Worm (Caenorhabditis elegans) whole organism, early embryonic: ENCODE results near the gene ZC15.3.

ENCODE experiments used
- B0310.2 ChIP-seq: sonication (generic microtip); optimal IDR thresholded peaks from 2 replicates; lab custom pipeline; 2016; ENCODE audit warnings: mild to moderate bottlenecking, missing genetic modification characterization, missing compliant biosample characterization
- F13C5.2 ChIP-seq: sonication (generic microtip); optimal IDR thresholded peaks from 2 replicates; lab custom pipeline; 2017; ENCODE audit warnings: mild to moderate bottlenecking, missing genetic modification characterization, inconsistent platforms, missing compliant biosample characterization
- aly-1 ChIP-seq: sonication (generic microtip); optimal IDR thresholded peaks from 2 replicates; lab custom pipeline; 2016; ENCODE audit warnings: missing genetic modification characterization, missing compliant biosample characterization
- ama-1 ChIP-seq: fragments of 150-350 bp; optimal IDR thresholded peaks from 2 replicates; lab custom pipeline; 2014
- ceh-13 ChIP-seq: fragments of 200-800 bp; sonication (Bioruptor generic); optimal IDR thresholded peaks from 2 replicates; lab custom pipeline; 2018; ENCODE audit warnings: mild to moderate bottlenecking, missing genetic modification characterization, missing compliant biosample characterization
- ceh-36 ChIP-seq: sonication (generic microtip); optimal IDR thresholded peaks from 2 replicates; lab custom pipeline; 2016; ENCODE audit warnings: missing genetic modification characterization, inconsistent platforms, missing compliant biosample characterization
- ets-7 ChIP-seq: sonication (generic microtip); optimal IDR thresholded peaks from 2 replicates; lab custom pipeline; 2016; ENCODE audit warnings: missing genotype, missing genetic modification characterization, missing compliant biosample characterization
- flt-1 ChIP-seq: fragments of 200-800 bp; sonication (Bioruptor generic); IDR thresholded peaks from 2 replicates; pipeline ENCODE4 v1.3.6; 2022; ENCODE audit warnings: missing genetic modification characterization, missing compliant biosample characterization
- hmbx-1 ChIP-seq: sonication (generic microtip); optimal IDR thresholded peaks from 2 replicates; lab custom pipeline; 2016; ENCODE audit warnings: mild to moderate bottlenecking, missing genetic modification characterization, missing compliant biosample characterization
- hmg-4 ChIP-seq: fragments of 200-800 bp; sonication (Bioruptor generic); optimal IDR thresholded peaks from 2 replicates; lab custom pipeline; 2018; ENCODE audit warnings: mild to moderate bottlenecking, missing genetic modification characterization, missing compliant biosample characterization
- hnd-1 ChIP-seq: sonication (generic microtip); optimal IDR thresholded peaks from 2 replicates; lab custom pipeline; 2016; ENCODE audit warnings: missing genetic modification characterization, missing compliant biosample characterization
- pes-1 ChIP-seq: fragments of 200-800 bp; sonication (Bioruptor generic); IDR thresholded peaks from 2 replicates; pipeline ENCODE4 v1.3.6; 2022; ENCODE audit warnings: missing genetic modification reagents, missing genetic modification characterization, missing compliant biosample characterization
- scrt-1 ChIP-seq: fragments of 200-800 bp; sonication (Bioruptor generic); IDR thresholded peaks from 2 replicates; pipeline ENCODE4 v1.3.6; 2022; ENCODE audit warnings: missing genetic modification characterization, missing compliant biosample characterization
- sea-1 ChIP-seq: fragments of 200-800 bp; sonication (Bioruptor generic); conservative IDR thresholded peaks from 2 replicates; pipeline ENCODE4 v1.3.6; 2022; ENCODE audit warnings: missing genetic modification characterization, missing compliant biosample characterization
- tbx-11 ChIP-seq: fragments of 200-800 bp; sonication (Bioruptor generic); IDR thresholded peaks from 2 replicates; pipeline ENCODE4 v1.3.6; 2022; ENCODE audit warnings: missing genetic modification characterization, missing compliant biosample characterization
- tbx-37 ChIP-seq: fragments of 200-800 bp; sonication (Bioruptor generic); conservative IDR thresholded peaks from 2 replicates; pipeline ENCODE4 v1.3.6; 2022; ENCODE audit warnings: missing genetic modification reagents, missing genetic modification characterization, missing compliant biosample characterization
- tra-4 ChIP-seq: sonication (generic microtip); optimal IDR thresholded peaks from 2 replicates; lab custom pipeline; 2017; ENCODE audit warnings: missing genetic modification characterization, missing compliant biosample characterization

Gene ZC15.3

ce11 chrV:20294388-20294787, 9.0 kb upstream of the ZC15.3 start, which contains the start of gene clec-261:
clec-261 (minus strand) TSS chrV:20294488.
- TF ChIP-seq B0310.2 (tag; lab: Kevin White, UChicago) (no peak), ceh-13 (GFP tag; lab: Kevin White, UChicago) (no peak), sea-1 (GFP tag; lab: Robert Waterston, UW) (no peak), ets-7 (no peak), scrt-1 (GFP tag; lab: Robert Waterston, UW) (no peak), ama-1 (lab: Kevin White, UChicago) (no peak), flt-1 (no peak), tra-4 (tag; lab: Kevin White, UChicago) (no peak)

ce11 chrV:20297650-20298049, 5.7 kb upstream of the ZC15.3 start, which contains the start of gene ZC15.5:
ZC15.5 (plus strand) TSS chrV:20297950.
- TF ChIP-seq hmbx-1 (no peak), sea-1 (GFP tag; lab: Robert Waterston, UW) (no peak), hmg-4 (GFP tag; lab: Kevin White, UChicago) (no peak), pes-1 (GFP tag; lab: Robert Waterston, UW) (no peak), hnd-1 (tag; lab: Kevin White, UChicago) (no peak), ceh-36 (tag; lab: Kevin White, UChicago) (no peak), scrt-1 (GFP tag; lab: Robert Waterston, UW) (no peak), aly-1 (tag; lab: Kevin White, UChicago) (no peak), tbx-37 (GFP tag; lab: Robert Waterston, UW) (no peak), flt-1 (no peak), ceh-13 (GFP tag; lab: Kevin White, UChicago) (no peak), ama-1 (lab: Kevin White, UChicago) (no peak), tra-4 (tag; lab: Kevin White, UChicago) (no peak)

- no peak for TF ChIP-seq ceh-13 (GFP tag; lab: Kevin White, UChicago)
- TF ChIP-seq scrt-1 (GFP tag; lab: Robert Waterston, UW): no peak
- no peak for TF ChIP-seq flt-1
- TF ChIP-seq tra-4 (tag; lab: Kevin White, UChicago): no peak
- no peak for TF ChIP-seq tbx-37 (GFP tag; lab: Robert Waterston, UW)
- no peak for TF ChIP-seq ceh-36 (tag; lab: Kevin White, UChicago)
- no peak for TF ChIP-seq aly-1 (tag; lab: Kevin White, UChicago)
- no peak for TF ChIP-seq ets-7
- TF ChIP-seq ama-1 (lab: Kevin White, UChicago): no peak
- TF ChIP-seq pes-1 (GFP tag; lab: Robert Waterston, UW): no peak
- TF ChIP-seq hmg-4 (GFP tag; lab: Kevin White, UChicago): no peak
- no peak for TF ChIP-seq tbx-11
- TF ChIP-seq sea-1 (GFP tag; lab: Robert Waterston, UW): no peak
- no peak for TF ChIP-seq B0310.2 (tag; lab: Kevin White, UChicago)
- TF ChIP-seq hnd-1 (tag; lab: Kevin White, UChicago): no peak
- no peak for TF ChIP-seq F13C5.2 (tag; lab: Kevin White, UChicago)
These were observed 2.4 kb downstream of the ZC15.3 start, which contains the start of gene ZC15.1 for ce11 chrV:20305803-20306202. ZC15.1 (plus strand) TSS chrV:20306103.

- TF ChIP-seq hnd-1 (tag; lab: Kevin White, UChicago) (no peak), sea-1 (GFP tag; lab: Robert Waterston, UW) (no peak), tbx-37 (GFP tag; lab: Robert Waterston, UW) (no peak), ceh-13 (GFP tag; lab: Kevin White, UChicago) (no peak), flt-1 (no peak), pes-1 (GFP tag; lab: Robert Waterston, UW) (no peak), scrt-1 (GFP tag; lab: Robert Waterston, UW) (no peak), tra-4 (tag; lab: Kevin White, UChicago) (no peak), aly-1 (tag; lab: Kevin White, UChicago) (no peak), B0310.2 (tag; lab: Kevin White, UChicago) (no peak), ceh-36 (tag; lab: Kevin White, UChicago) (no peak), hmg-4 (GFP tag; lab: Kevin White, UChicago) (no peak), ama-1 (lab: Kevin White, UChicago) (no peak), tbx-11 (no peak), F13C5.2 (tag; lab: Kevin White, UChicago) (no peak), hmbx-1 (no peak), ets-7 (no peak)
These were observed 7.2 kb downstream of the ZC15.3 start, which contains the start of gene ZC15.10 for ce11 chrV:20310575-20310974. ZC15.10 (plus strand) TSS chrV:20310736.

- TF ChIP-seq scrt-1 (GFP tag; lab: Robert Waterston, UW): no peak
- no peak for TF ChIP-seq pes-1 (GFP tag; lab: Robert Waterston, UW)
- no peak for TF ChIP-seq tbx-11
- no peak for TF ChIP-seq ets-7
- TF ChIP-seq aly-1 (tag; lab: Kevin White, UChicago): no peak
- TF ChIP-seq hnd-1 (tag; lab: Kevin White, UChicago): no peak
- no peak for TF ChIP-seq tra-4 (tag; lab: Kevin White, UChicago)
- no peak for TF ChIP-seq ceh-13 (GFP tag; lab: Kevin White, UChicago)
- no peak for TF ChIP-seq tbx-37 (GFP tag; lab: Robert Waterston, UW)
These were observed 8.1 kb downstream of the ZC15.3 start, which contains the start of gene clec-262 for ce11 chrV:20311519-20311918. clec-262 (plus strand) TSS chrV:20311819.

ce11 chrV:20317442-20317841, 14.1 kb downstream of the ZC15.3 start, which contains the start of gene Y113G7C.1:
Y113G7C.1 (plus strand) TSS chrV:20317742.
- TF ChIP-seq ets-7 (no peak), ceh-36 (tag; lab: Kevin White, UChicago) (no peak), hmbx-1 (no peak), hmg-4 (GFP tag; lab: Kevin White, UChicago) (no peak), tra-4 (tag; lab: Kevin White, UChicago) (no peak), ceh-13 (GFP tag; lab: Kevin White, UChicago) (no peak), scrt-1 (GFP tag; lab: Robert Waterston, UW) (no peak), aly-1 (tag; lab: Kevin White, UChicago) (no peak), flt-1 (no peak), pes-1 (GFP tag; lab: Robert Waterston, UW) (no peak), ama-1 (lab: Kevin White, UChicago) (no peak), hnd-1 (tag; lab: Kevin White, UChicago) (no peak), sea-1 (GFP tag; lab: Robert Waterston, UW) (no peak)

ce11 chrV:20325417-20325816, 22.0 kb downstream of the ZC15.3 start, which contains the start of gene Y38H6A.1:
Y38H6A.1 (plus strand) TSS chrV:20325717.
- TF ChIP-seq ceh-36 (tag; lab: Kevin White, UChicago): no peak
- TF ChIP-seq pes-1 (GFP tag; lab: Robert Waterston, UW): no peak
- TF ChIP-seq B0310.2 (tag; lab: Kevin White, UChicago): no peak
- no peak for TF ChIP-seq tbx-11
